Worm (Caenorhabditis elegans) whole organism, L3 larva: ENCODE measurements around the gene rga-5.
A peak's percentile ranks its signal among the peaks of the same experiment; 100 is the strongest.

Source experiments
- ZK546.5 ChIP-seq: sonication (generic microtip); optimal IDR thresholded peaks from 2 replicates; lab custom pipeline; 2017; ENCODE audit warnings: missing biosample characterization, missing genetic modification characterization
- ama-1 ChIP-seq: fragments of 150-350 bp; optimal IDR thresholded peaks from 2 replicates; lab custom pipeline; 2018
- fkh-10 ChIP-seq: sonication (generic microtip); optimal IDR thresholded peaks from 2 replicates; lab custom pipeline; 2017; ENCODE audit warnings: missing biosample characterization, missing genetic modification reagents, missing genetic modification characterization
- fos-1 ChIP-seq: fragments of 150-350 bp; optimal IDR thresholded peaks from 2 replicates; lab custom pipeline; 2014; ENCODE audit warnings: missing biosample characterization, missing genetic modification characterization
- lin-15B ChIP-seq: fragments of 150-350 bp; optimal IDR thresholded peaks from 2 replicates; lab custom pipeline; 2014; ENCODE audit warnings: missing biosample characterization, missing genetic modification characterization
- nhr-11 ChIP-seq: fragments of 150-350 bp; optimal IDR thresholded peaks from 2 replicates; lab custom pipeline; 2014; ENCODE audit warnings: missing biosample characterization, missing genetic modification characterization
- nhr-77 ChIP-seq: fragments of 150-350 bp; optimal IDR thresholded peaks from 2 replicates; lab custom pipeline; 2014; ENCODE audit warnings: missing biosample characterization, missing genetic modification characterization
- snpc-4 ChIP-seq: fragments of 150-350 bp; optimal IDR thresholded peaks from 2 replicates; lab custom pipeline; 2014; ENCODE audit warnings: missing biosample characterization, missing genetic modification characterization
- unc-39 ChIP-seq: sonication (generic microtip); optimal IDR thresholded peaks from 4 replicates; lab custom pipeline; 2017; ENCODE audit warnings: missing biosample characterization, missing genetic modification characterization
- zag-1 ChIP-seq: fragments of 150-350 bp; optimal IDR thresholded peaks from 2 replicates; lab custom pipeline; 2014; ENCODE audit warnings: missing biosample characterization, missing genetic modification characterization
- ztf-4 ChIP-seq: fragments of 150-350 bp; optimal IDR thresholded peaks from 2 replicates; lab custom pipeline; 2014; ENCODE audit warnings: missing biosample characterization, missing genetic modification characterization

DNA sequence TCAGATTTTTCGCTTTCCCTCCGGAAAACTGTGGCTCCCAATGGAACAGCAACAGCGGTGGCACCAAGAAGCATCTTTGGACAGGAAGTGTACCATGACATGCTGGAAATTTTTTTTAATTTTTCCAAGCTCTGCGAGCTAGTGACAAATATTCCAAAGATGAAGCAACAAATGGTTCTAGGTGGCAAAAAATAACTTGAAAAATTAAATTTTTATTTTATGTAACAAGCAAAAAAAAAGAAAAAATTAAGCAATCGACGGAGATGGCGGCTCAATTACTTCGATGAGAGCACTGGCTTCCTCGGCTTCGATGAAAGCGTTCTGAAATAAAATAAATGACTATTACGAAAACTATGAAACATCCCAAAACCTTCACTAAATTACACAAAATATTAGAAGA is 42.1 kb upstream of the rga-5 start, which contains the start of gene lact-9:
- TF ChIP-seq ZK546.5 (tag; lab: Kevin White, UChicago) (no peak), fos-1 (no peak), nhr-77 (tag; lab: Kevin White, UChicago) (no peak), zag-1 (tag; lab: Kevin White, UChicago) (no peak), lin-15B (tag; lab: Kevin White, UChicago) (no peak), ama-1 (lab: Kevin White, UChicago) (peak; percentile 5), unc-39 (tag; lab: Kevin White, UChicago) (no peak), nhr-11 (tag; lab: Kevin White, UChicago) (no peak), fkh-10 (GFP tag; lab: Kevin White, UChicago) (no peak), ztf-4 (tag; lab: Kevin White, UChicago) (no peak), snpc-4 (tag; lab: Kevin White, UChicago) (no peak)
